3 fruit fly cellular contexts compared by ENCODE assay signal in the genomic region with DNA sequence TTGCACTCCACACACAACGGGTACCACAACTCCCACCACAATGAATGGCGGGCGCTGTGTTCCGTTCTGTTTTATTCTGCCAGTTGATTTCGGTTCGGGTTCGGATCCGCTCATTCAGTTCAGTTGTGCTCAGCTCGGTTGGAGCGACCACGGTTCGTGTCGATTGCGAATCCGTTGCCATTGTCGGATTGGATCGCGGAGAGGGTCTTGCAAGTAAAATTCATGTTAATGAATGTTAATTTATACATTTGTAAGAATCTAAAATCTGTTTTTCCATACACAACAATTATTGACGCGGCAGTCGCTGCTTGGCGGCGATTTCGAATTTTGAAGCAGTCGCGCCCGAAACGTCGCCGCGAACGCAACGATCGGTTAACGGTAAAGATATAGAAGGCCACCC.
TF ChIP-seq lines count a peak whose summit lies in the region.

A gene (plus strand): TSS at position 81 of the 400 bp plus-strand sequence.

- TF ChIP-seq CTCF in whole organism, embryonic (GFP tag; optimal IDR thresholded peaks at IDR 0.05; lab: Kevin White, UChicago), result no peak

TF ChIP-seq in whole organism, embryonic, 481 proteins besides CTCF, POLR2A, EP300 and RAD21:
- TF ChIP-seq Rfx (GFP tag; IDR thresholded peaks at IDR 0.05; lab: Robert Waterston, UW) (0 out of 2 replicates have a peak, but pooled peaks have one; percentile 22), CG4360 (GFP tag; IDR thresholded peaks at IDR 0.05; lab: Robert Waterston, UW) (no peak), chinmo (GFP tag; IDR thresholded peaks at IDR 0.05; lab: Robert Waterston, UW; ENCODE audit: partially characterized antibody) (0 out of 4 replicates have a peak, but pooled peaks have one; percentile 60), CG5180 (GFP tag; optimal IDR thresholded peaks at IDR 0.05; lab: Kevin White, UChicago) (peak; percentile 40), slbo (GFP tag; IDR thresholded peaks at IDR 0.05; lab: Robert Waterston, UW) (0 out of 2 replicates have a peak, but pooled peaks have one; percentile 25), Deaf1 (tag; optimal IDR thresholded peaks at IDR 0.05; lab: Kevin White, UChicago) (peak; percentile 77), Rx (GFP tag; IDR thresholded peaks at IDR 0.05; lab: Robert Waterston, UW) (0 out of 2 replicates have a peak, but pooled peaks have one; percentile 10), CG17612 (GFP tag; IDR thresholded peaks at IDR 0.05; lab: Robert Waterston, UW) (no peak), vvl (GFP tag; IDR thresholded peaks at IDR 0.05; lab: Robert Waterston, UW) (peak; percentile 65; the same call in 1 of the 2 replicates)

TF ChIP-seq in whole organism, prepupa, 60 proteins besides CTCF, POLR2A, EP300 and RAD21:
- no peak for TF ChIP-seq salr (GFP tag; optimal IDR thresholded peaks at IDR 0.05; lab: Kevin White, UChicago)
- TF ChIP-seq svp (GFP tag; lab: Kevin White, UChicago), result peak; percentile 22
- no peak for TF ChIP-seq vri (GFP tag; optimal IDR thresholded peaks at IDR 0.05; lab: Kevin White, UChicago)
- TF ChIP-seq CG6792 (GFP tag; optimal IDR thresholded peaks at IDR 0.05; lab: Kevin White, UChicago), result no peak

TF ChIP-seq in whole organism, wandering third instar larva, 38 proteins besides CTCF, POLR2A, EP300 and RAD21:
- TF ChIP-seq CG32264 (GFP tag; optimal IDR thresholded peaks at IDR 0.05; lab: Kevin White, UChicago) (no peak), HLH106 (tag; optimal IDR thresholded peaks at IDR 0.05; lab: Kevin White, UChicago) (no peak), Abd-B (GFP tag; optimal IDR thresholded peaks at IDR 0.05; lab: Kevin White, UChicago) (no peak), Rel (GFP tag; optimal IDR thresholded peaks at IDR 0.05; lab: Kevin White, UChicago) (no peak), Rel (tag; optimal IDR thresholded peaks at IDR 0.05; lab: Kevin White, UChicago) (peak; percentile 5), CrebA (GFP tag; optimal IDR thresholded peaks at IDR 0.05; lab: Kevin White, UChicago; ENCODE audit: borderline replicate concordance) (no peak), Vsx2 (GFP tag; optimal IDR thresholded peaks at IDR 0.05; lab: Kevin White, UChicago; ENCODE audit: partially characterized antibody) (no peak)
